Fruit fly (Drosophila melanogaster) whole organism, embryonic: ENCODE data around the gene CG13949.

Experiments used
- CG10147 ChIP-seq: fragments of 200-800 bp; sonication (Bioruptor generic); optimal IDR thresholded peaks from 2 replicates; lab custom pipeline; 2019; ENCODE audit warnings: missing biosample characterization, mild to moderate bottlenecking, missing genetic modification characterization, moderate library complexity
- CG11723 ChIP-seq: fragments of 200-800 bp; sonication (Bioruptor generic); optimal IDR thresholded peaks from 2 replicates; lab custom pipeline; 2017; ENCODE audit warnings: missing biosample characterization, mild to moderate bottlenecking, missing genetic modification characterization
- CG12104 ChIP-seq: fragments of 200-800 bp; sonication (Bioruptor generic); optimal IDR thresholded peaks from 3 replicates; lab custom pipeline; 2016; ENCODE audit warnings: missing biosample characterization, missing genetic modification characterization
- CG12744 ChIP-seq: fragments of 200-800 bp; sonication (Bioruptor generic); optimal IDR thresholded peaks from 2 replicates; lab custom pipeline; 2016; ENCODE audit warnings: missing biosample characterization, missing genetic modification characterization
- CG12769 ChIP-seq: fragments of 200-800 bp; sonication (Bioruptor generic); optimal IDR thresholded peaks from 2 replicates; lab custom pipeline; 2019; ENCODE audit warnings: missing biosample characterization, mild to moderate bottlenecking, missing genetic modification characterization, moderate library complexity
- CG15479 ChIP-seq: fragments of 200-800 bp; sonication (Bioruptor generic); optimal IDR thresholded peaks from 3 replicates; lab custom pipeline; 2019; ENCODE audit warnings: missing biosample characterization, mild to moderate bottlenecking, missing genetic modification characterization, moderate library complexity
- CG31365 ChIP-seq: fragments of 200-800 bp; sonication (Bioruptor generic); optimal IDR thresholded peaks from 2 replicates; lab custom pipeline; 2018; ENCODE audit warnings: missing biosample characterization, mild to moderate bottlenecking, missing genetic modification characterization
- CG4282 ChIP-seq: fragments of 200-800 bp; sonication (Bioruptor generic); optimal IDR thresholded peaks from 2 replicates; lab custom pipeline; 2016; ENCODE audit warnings: missing biosample characterization, missing genetic modification characterization
- CG43689 ChIP-seq: fragments of 200-800 bp; sonication (Bioruptor generic); IDR thresholded peaks from 2 replicates; pipeline ENCODE4 v1.3.6; 2022; ENCODE audit warnings: missing biosample characterization, missing genetic modification characterization
- CG6683 ChIP-seq: fragments of 200-800 bp; sonication (Bioruptor generic); optimal IDR thresholded peaks from 2 replicates; lab custom pipeline; 2017; ENCODE audit warnings: missing biosample characterization, mild to moderate bottlenecking, missing genetic modification characterization, missing genetic modification reagents
- CG6813 ChIP-seq: fragments of 200-800 bp; sonication (Bioruptor generic); optimal IDR thresholded peaks from 2 replicates; lab custom pipeline; 2017; ENCODE audit warnings: missing biosample characterization, missing genetic modification characterization, mild to moderate bottlenecking, moderate library complexity, missing genetic modification reagents
- CG7556 ChIP-seq: fragments of 200-800 bp; sonication (Bioruptor generic); optimal IDR thresholded peaks from 2 replicates; lab custom pipeline; 2017; ENCODE audit warnings: missing biosample characterization, mild to moderate bottlenecking, missing genetic modification characterization
- CG8089 ChIP-seq: fragments of 200-800 bp; sonication (Bioruptor generic); optimal IDR thresholded peaks from 3 replicates; lab custom pipeline; 2016; ENCODE audit warnings: missing biosample characterization, missing genetic modification characterization
- CG8359 ChIP-seq: fragments of 200-800 bp; sonication (Bioruptor generic); optimal IDR thresholded peaks from 2 replicates; lab custom pipeline; 2017; ENCODE audit warnings: missing biosample characterization, mild to moderate bottlenecking, missing genetic modification characterization, borderline replicate concordance
- CG8765 ChIP-seq: fragments of 200-800 bp; sonication (Bioruptor generic); IDR thresholded peaks from 2 replicates; pipeline ENCODE4 v1.3.6; 2022; ENCODE audit warnings: missing biosample characterization, missing genetic modification characterization
- CoRest ChIP-seq: fragments of 200-800 bp; sonication (Bioruptor generic); optimal IDR thresholded peaks from 3 replicates; lab custom pipeline; 2018; ENCODE audit warnings: missing biosample characterization, mild to moderate bottlenecking, missing genetic modification characterization, moderate library complexity
- D19A ChIP-seq: fragments of 200-800 bp; optimal IDR thresholded peaks from 3 replicates; lab custom pipeline; 2019; ENCODE audit warnings: missing biosample characterization, mild to moderate bottlenecking, missing genetic modification characterization, moderate library complexity
- D19B ChIP-seq: fragments of 200-800 bp; sonication (Bioruptor generic); optimal IDR thresholded peaks from 2 replicates; lab custom pipeline; 2017; ENCODE audit warnings: missing biosample characterization, mild to moderate bottlenecking, missing genetic modification characterization
- Dip3 ChIP-seq: fragments of 200-800 bp; sonication (Bioruptor generic); optimal IDR thresholded peaks from 3 replicates; lab custom pipeline; 2016; ENCODE audit warnings: missing biosample characterization, missing genetic modification characterization
- Fer3 ChIP-seq: fragments of 200-800 bp; sonication (Bioruptor generic); optimal IDR thresholded peaks from 2 replicates; lab custom pipeline; 2018; ENCODE audit warnings: missing biosample characterization, mild to moderate bottlenecking, missing genetic modification characterization, moderate library complexity
- H15 ChIP-seq: fragments of 200-800 bp; sonication (Bioruptor generic); IDR thresholded peaks from 3 replicates; pipeline ENCODE4 v1.3.6; 2022; ENCODE audit warnings: missing biosample characterization, missing genetic modification characterization
- HLH3B ChIP-seq: fragments of 200-800 bp; sonication (Bioruptor generic); IDR thresholded peaks from 2 replicates; pipeline ENCODE4 v1.3.6; 2022; ENCODE audit warnings: missing biosample characterization, missing genetic modification characterization
- HLH54F ChIP-seq: fragments of 200-800 bp; sonication (Bioruptor generic); optimal IDR thresholded peaks from 3 replicates; lab custom pipeline; 2016; ENCODE audit warnings: missing biosample characterization, missing genetic modification characterization
- HmgZ ChIP-seq: fragments of 200-800 bp; sonication (Bioruptor generic); optimal IDR thresholded peaks from 2 replicates; lab custom pipeline; 2018; ENCODE audit warnings: missing biosample characterization, mild to moderate bottlenecking, missing genetic modification characterization
- Hr78 ChIP-seq, 2 experiments: fragments of 200-800 bp in 1 of 2; fragments of >200 bp in 1 of 2; sonication (Bioruptor generic) in 1 of 2; optimal IDR thresholded peaks; 2 replicates each; lab custom pipeline; 2017 to 2019; ENCODE audit warnings: missing biosample characterization in 2 of 2, missing genetic modification characterization in 2 of 2, mild to moderate bottlenecking in 1 of 2, moderate library complexity in 1 of 2
- Meics ChIP-seq: fragments of 200-800 bp; sonication (Bioruptor generic); optimal IDR thresholded peaks from 2 replicates; lab custom pipeline; 2017; ENCODE audit warnings: missing biosample characterization, mild to moderate bottlenecking, missing genetic modification characterization
- NC2α ChIP-seq: fragments of 200-800 bp; sonication (Bioruptor generic); optimal IDR thresholded peaks from 2 replicates; lab custom pipeline; 2016; ENCODE audit warnings: missing biosample characterization, missing genetic modification characterization
- Sox100B ChIP-seq: fragments of 200-800 bp; sonication (Bioruptor generic); optimal IDR thresholded peaks from 3 replicates; lab custom pipeline; 2018; ENCODE audit warnings: missing biosample characterization, mild to moderate bottlenecking, missing genetic modification characterization
- Xbp1 ChIP-seq: fragments of 200-800 bp; sonication (Bioruptor generic); optimal IDR thresholded peaks from 3 replicates; lab custom pipeline; 2016; ENCODE audit warnings: missing biosample characterization, mild to moderate bottlenecking, missing genetic modification characterization
- aop ChIP-seq: fragments of 200-800 bp; sonication (Bioruptor generic); IDR thresholded peaks from 2 replicates; pipeline ENCODE4 v1.3.6; 2022; ENCODE audit warnings: missing biosample characterization, missing genetic modification characterization
- ase ChIP-seq: fragments of 200-800 bp; sonication (Bioruptor generic); IDR thresholded peaks from 3 replicates; pipeline ENCODE4 v1.3.6; 2022; ENCODE audit warnings: missing biosample characterization, missing genetic modification characterization
- dmrt99B ChIP-seq: fragments of 200-800 bp; sonication (Bioruptor generic); optimal IDR thresholded peaks from 2 replicates; lab custom pipeline; 2018; ENCODE audit warnings: missing biosample characterization, mild to moderate bottlenecking, missing genetic modification characterization, moderate library complexity
- esg ChIP-seq: fragments of 200-800 bp; sonication (Bioruptor generic); conservative IDR thresholded peaks from 2 replicates; pipeline ENCODE4 v1.3.6; 2022; ENCODE audit warnings: missing biosample characterization, missing genetic modification characterization
- fru ChIP-seq: fragments of >200 bp; optimal IDR thresholded peaks from 2 replicates; lab custom pipeline; 2017
- lola ChIP-seq, 3 experiments: fragments of >200 bp in 2 of 3; fragments of 200-800 bp in 1 of 3; sonication (Bioruptor generic) in 1 of 3; optimal IDR thresholded peaks; 2 replicates each; lab custom pipeline; 2017 to 2019; ENCODE audit warnings: missing biosample characterization in 3 of 3, missing genetic modification characterization in 3 of 3, mild to moderate bottlenecking in 1 of 3, moderate library complexity in 1 of 3
- maf-S ChIP-seq: fragments of 200-800 bp; sonication (Bioruptor generic); optimal IDR thresholded peaks from 2 replicates; lab custom pipeline; 2016; ENCODE audit warnings: missing biosample characterization, missing genetic modification characterization
- phol ChIP-seq: fragments of 200-800 bp; sonication (Bioruptor generic); optimal IDR thresholded peaks from 3 replicates; lab custom pipeline; 2018; ENCODE audit warnings: missing biosample characterization, mild to moderate bottlenecking, missing genetic modification characterization, moderate library complexity
- pita ChIP-seq: fragments of 200-800 bp; sonication (Bioruptor generic); optimal IDR thresholded peaks from 2 replicates; lab custom pipeline; 2017; ENCODE audit warnings: missing biosample characterization, mild to moderate bottlenecking, missing genetic modification characterization
- ranshi ChIP-seq: fragments of 200-800 bp; sonication (Bioruptor generic); IDR thresholded peaks from 2 replicates; pipeline ENCODE4 v1.3.6; 2022; ENCODE audit warnings: missing biosample characterization, missing genetic modification characterization
- rib ChIP-seq: fragments of 200-800 bp; sonication (Bioruptor generic); IDR thresholded peaks from 2 replicates; pipeline ENCODE4 v1.3.6; 2022; ENCODE audit warnings: missing biosample characterization, missing genetic modification characterization
- salm ChIP-seq: fragments of 200-800 bp; sonication (Bioruptor generic); optimal IDR thresholded peaks from 2 replicates; lab custom pipeline; 2018; ENCODE audit warnings: missing biosample characterization, mild to moderate bottlenecking, missing genetic modification characterization
- sens ChIP-seq: fragments of 200-800 bp; sonication (Bioruptor generic); peaks from one replicate; lab custom pipeline; 2016; ENCODE audit warnings: missing biosample characterization, missing genetic modification characterization
- sqz ChIP-seq: fragments of 200-800 bp; sonication (Bioruptor generic); optimal IDR thresholded peaks from 3 replicates; lab custom pipeline; 2018; ENCODE audit warnings: missing biosample characterization, mild to moderate bottlenecking, missing genetic modification characterization
- tna ChIP-seq: fragments of 200-800 bp; sonication (Bioruptor generic); IDR thresholded peaks from 2 replicates; pipeline ENCODE4 v1.3.6; 2022; ENCODE audit warnings: missing biosample characterization, missing genetic modification characterization; ENCODE audit not compliant: partially characterized antibody
- tx ChIP-seq: fragments of 200-800 bp; sonication (Bioruptor generic); optimal IDR thresholded peaks from 2 replicates; lab custom pipeline; 2016; ENCODE audit warnings: missing biosample characterization, missing genetic modification characterization
- zf30C ChIP-seq: fragments of 200-800 bp; sonication (Bioruptor generic); optimal IDR thresholded peaks from 3 replicates; lab custom pipeline; 2018; ENCODE audit warnings: missing biosample characterization, mild to moderate bottlenecking, missing genetic modification characterization
- zfh1 ChIP-seq: fragments of 200-800 bp; sonication (Bioruptor generic); IDR thresholded peaks from 3 replicates; pipeline ENCODE4 v1.3.6; 2022; ENCODE audit warnings: missing biosample characterization, missing genetic modification characterization

The CG13949 gene

DNA sequence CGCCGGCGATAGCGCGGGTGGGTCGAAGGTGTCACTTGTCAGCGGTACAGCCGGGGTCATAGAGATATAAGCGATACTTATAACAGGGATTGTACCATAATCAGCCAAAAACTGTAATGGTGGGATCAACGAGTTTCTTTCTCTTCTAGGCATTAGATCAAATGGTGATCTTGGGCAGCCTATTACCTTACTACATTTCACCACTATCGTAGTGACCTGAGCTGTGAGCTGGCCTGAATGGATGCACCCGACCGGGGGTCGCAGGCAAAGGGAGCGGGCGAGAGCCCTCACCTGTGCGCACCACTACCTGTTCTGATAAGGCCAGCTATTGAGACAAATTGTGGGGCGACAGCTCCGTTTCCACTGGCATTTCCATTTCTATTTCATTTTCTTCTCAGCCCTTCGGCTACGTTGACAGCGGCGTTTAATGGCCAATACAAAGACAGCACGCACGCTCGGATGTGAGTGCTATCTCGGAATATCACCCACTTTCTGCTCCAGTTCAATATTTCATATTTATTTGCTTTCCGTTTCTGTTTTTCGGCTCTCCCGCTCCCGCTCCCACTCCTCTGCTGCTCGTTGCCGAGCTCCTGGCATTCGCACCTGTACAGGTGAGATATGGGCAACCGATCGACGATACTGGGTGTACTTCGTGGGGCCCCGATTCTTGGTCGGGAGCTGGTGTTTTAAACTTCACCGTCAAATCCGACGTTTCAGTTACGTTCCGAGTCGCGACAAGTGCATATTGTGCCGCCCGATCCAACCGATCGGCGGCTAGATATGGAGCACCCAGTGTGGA, 1.8 kb downstream of the CG13949 start (continued):
- peak; percentile 35 for TF ChIP-seq NC2α (GFP tag; lab: Kevin White, UChicago)
- TF ChIP-seq ase (GFP tag; lab: Robert Waterston, UW): peak; percentile 79
- TF ChIP-seq CG43689 (GFP tag; lab: Robert Waterston, UW): peak; percentile 53; the same call in 1 of the 2 replicates
- TF ChIP-seq H15 (GFP tag; lab: Robert Waterston, UW): peak; percentile 85
- TF ChIP-seq CG12744 (GFP tag; lab: Kevin White, UChicago): no peak
- TF ChIP-seq CG15479 (GFP tag; lab: Kevin White, UChicago): no peak
- peak; percentile 71 for TF ChIP-seq Xbp1
- TF ChIP-seq CG11723: peak; percentile 50
- peak in 1 of 3 experiments; percentile 75 for TF ChIP-seq lola (GFP tag; optimal IDR thresholded peaks at IDR 0.05; lab: Kevin White, UChicago)
- peak; percentile 44 for TF ChIP-seq CG8089 (GFP tag; lab: Kevin White, UChicago)
- TF ChIP-seq Fer3 (tag; lab: Kevin White, UChicago): peak; percentile 67
- TF ChIP-seq tx (GFP tag; lab: Kevin White, UChicago): peak; percentile 46
- peak; percentile 72 for TF ChIP-seq Sox100B (GFP tag; lab: Kevin White, UChicago)
- peak; percentile 64 for TF ChIP-seq CG7556 (GFP tag; lab: Kevin White, UChicago)
- TF ChIP-seq phol (tag; lab: Kevin White, UChicago): peak; percentile 79
- TF ChIP-seq HLH54F (GFP tag; lab: Kevin White, UChicago): peak; percentile 38
- no peak for TF ChIP-seq fru (lab: Kevin White, UChicago)
- peak; percentile 94 for TF ChIP-seq zfh1
- TF ChIP-seq aop: peak; percentile 52; the same call in 1 of the 2 replicates
- no peak for TF ChIP-seq CG8359 (GFP tag; lab: Kevin White, UChicago)
- TF ChIP-seq CG6813 (GFP tag; lab: Kevin White, UChicago): peak; percentile 66
- TF ChIP-seq rib (GFP tag; lab: Robert Waterston, UW): peak; percentile 27; the same call in 1 of the 2 replicates

DNA sequence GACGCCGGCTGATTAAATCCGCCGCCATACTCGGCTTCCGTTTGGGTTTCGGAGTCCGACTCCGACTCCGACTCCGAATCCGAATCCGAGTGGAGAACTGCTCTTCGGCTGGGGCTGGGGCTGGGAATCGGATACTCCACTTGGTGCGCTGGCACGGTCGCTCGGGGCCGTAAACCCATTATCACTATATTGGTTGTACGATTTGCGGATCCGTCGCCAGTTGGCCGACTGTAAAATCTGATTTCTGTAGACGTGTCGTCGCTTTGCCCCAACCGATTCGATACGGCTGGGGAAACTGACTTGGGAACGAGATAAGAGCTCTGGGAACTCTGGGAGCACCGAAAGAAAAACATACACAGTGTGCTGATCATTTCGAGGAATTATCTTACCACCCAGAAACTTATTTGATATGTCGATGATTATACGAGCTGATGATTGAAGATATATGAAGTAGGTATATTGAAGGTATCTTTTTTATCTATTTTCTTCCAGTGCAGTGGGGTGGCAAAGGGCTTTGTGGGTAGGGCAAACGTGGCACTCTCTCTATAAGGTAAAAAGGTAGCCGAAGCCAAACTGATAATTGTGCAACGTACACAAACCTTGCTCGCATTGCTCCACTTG, 2.9 kb downstream of the CG13949 start:
- peak; percentile 38 for TF ChIP-seq CG12104 (GFP tag; lab: Kevin White, UChicago)
- TF ChIP-seq Meics (GFP tag; lab: Kevin White, UChicago): peak; percentile 29
- TF ChIP-seq HLH3B (GFP tag; lab: Robert Waterston, UW): peak; percentile 73
- no peak for TF ChIP-seq D19B (GFP tag; lab: Kevin White, UChicago)
- TF ChIP-seq Hr78 (GFP tag; optimal IDR thresholded peaks at IDR 0.05; lab: Kevin White, UChicago): peak in 1 of 2 experiments; percentile 92
- no peak for TF ChIP-seq CG8765 (GFP tag; lab: Robert Waterston, UW)
- TF ChIP-seq zf30C (GFP tag; lab: Kevin White, UChicago): peak; percentile 40
- peak; percentile 89 for TF ChIP-seq sens (GFP tag; lab: Kevin White, UChicago)
- no peak for TF ChIP-seq CG6683
- peak; percentile 24 for TF ChIP-seq HmgZ (tag; lab: Kevin White, UChicago)
- TF ChIP-seq ranshi (GFP tag; lab: Robert Waterston, UW): peak; percentile 38; the same call in 1 of the 2 replicates
- TF ChIP-seq sqz (GFP tag; lab: Kevin White, UChicago): peak; percentile 7
- no peak for TF ChIP-seq CG4282
- TF ChIP-seq dmrt99B (tag; lab: Kevin White, UChicago): peak; percentile 67
- TF ChIP-seq Dip3 (GFP tag; lab: Kevin White, UChicago): peak; percentile 11
- peak; percentile 85 for TF ChIP-seq CG12769 (tag; lab: Kevin White, UChicago)
- peak; percentile 8 for TF ChIP-seq maf-S (GFP tag; lab: Kevin White, UChicago)
- TF ChIP-seq CoRest (tag; lab: Kevin White, UChicago): peak; percentile 54
- TF ChIP-seq salm (tag; lab: Kevin White, UChicago): peak; percentile 33
- peak; percentile 61 for TF ChIP-seq esg (GFP tag; lab: Robert Waterston, UW)
- peak; percentile 27 for TF ChIP-seq Fer3 (tag; lab: Kevin White, UChicago)
- TF ChIP-seq CG31365 (tag; lab: Kevin White, UChicago): no peak
- TF ChIP-seq pita: no peak
- no peak for TF ChIP-seq tna (GFP tag; lab: Robert Waterston, UW)
- TF ChIP-seq D19A (tag; lab: Kevin White, UChicago): peak; percentile 16
- TF ChIP-seq CG10147 (GFP tag; lab: Kevin White, UChicago): no peak
